Fruit fly (Drosophila melanogaster) whole organism, embryonic: Measurements from ENCODE around the gene BHD.

ENCODE experiments used
- Abd-B ChIP-seq: fragments of 200-800 bp; sonication (Bioruptor generic); optimal IDR thresholded peaks from 2 replicates; lab custom pipeline; 2018; ENCODE audit warnings: missing biosample characterization, mild to moderate bottlenecking, missing genetic modification characterization, moderate library complexity
- BEAF-32 ChIP-seq: fragments of 200-800 bp; sonication (Bioruptor generic); optimal IDR thresholded peaks from 3 replicates; lab custom pipeline; 2017; ENCODE audit warnings: missing biosample characterization, missing genetic modification characterization, mild to moderate bottlenecking, moderate library complexity, missing genetic modification reagents
- CG12219 ChIP-seq: fragments of 200-800 bp; sonication (Bioruptor generic); optimal IDR thresholded peaks from 3 replicates; lab custom pipeline; 2018; ENCODE audit warnings: missing biosample characterization, mild to moderate bottlenecking, missing genetic modification characterization
- CG15011 ChIP-seq: fragments of 200-800 bp; sonication (Bioruptor generic); optimal IDR thresholded peaks from 3 replicates; lab custom pipeline; 2018; ENCODE audit warnings: missing biosample characterization, mild to moderate bottlenecking, missing genetic modification characterization
- CG15073 ChIP-seq: fragments of 200-800 bp; sonication (Bioruptor generic); optimal IDR thresholded peaks from 2 replicates; lab custom pipeline; 2016; ENCODE audit warnings: missing biosample characterization, missing genetic modification characterization
- CG1602 ChIP-seq: fragments of 200-800 bp; sonication (Bioruptor generic); optimal IDR thresholded peaks from 3 replicates; lab custom pipeline; 2016; ENCODE audit warnings: missing biosample characterization, missing genetic modification characterization
- CG2199 ChIP-seq: fragments of 200-800 bp; sonication (Bioruptor generic); IDR thresholded peaks from 3 replicates; pipeline ENCODE4 v1.3.6; 2022; ENCODE audit warnings: missing biosample characterization, missing genetic modification characterization
- CG30020 ChIP-seq: fragments of 200-800 bp; optimal IDR thresholded peaks from 2 replicates; lab custom pipeline; 2019; ENCODE audit warnings: missing biosample characterization, mild to moderate bottlenecking, missing genetic modification characterization, moderate library complexity
- CG31388 ChIP-seq: fragments of 200-800 bp; sonication (Bioruptor generic); optimal IDR thresholded peaks from 2 replicates; lab custom pipeline; 2016; ENCODE audit warnings: missing biosample characterization, missing genetic modification characterization
- CG3407 ChIP-seq: fragments of 200-800 bp; sonication (Bioruptor generic); optimal IDR thresholded peaks from 2 replicates; lab custom pipeline; 2018; ENCODE audit warnings: missing biosample characterization, mild to moderate bottlenecking, missing genetic modification characterization
- CG3847 ChIP-seq: fragments of 200-800 bp; sonication (Bioruptor generic); IDR thresholded peaks from 2 replicates; pipeline ENCODE4 v1.3.6; 2022; ENCODE audit warnings: missing biosample characterization, missing genetic modification characterization
- CG4424 ChIP-seq: fragments of 200-800 bp; sonication (Bioruptor generic); optimal IDR thresholded peaks from 3 replicates; lab custom pipeline; 2016; ENCODE audit warnings: missing biosample characterization, missing genetic modification characterization
- CG4854 ChIP-seq: fragments of 200-800 bp; sonication (Bioruptor generic); optimal IDR thresholded peaks from 2 replicates; lab custom pipeline; 2016; ENCODE audit warnings: missing biosample characterization, missing genetic modification characterization, inconsistent platforms
- CG5245 ChIP-seq: fragments of 200-800 bp; sonication (Bioruptor generic); optimal IDR thresholded peaks from 3 replicates; lab custom pipeline; 2016; ENCODE audit warnings: missing biosample characterization, missing genetic modification characterization
- CG6689 ChIP-seq: fragments of 200-800 bp; sonication (Bioruptor generic); IDR thresholded peaks from 2 replicates; pipeline ENCODE4 v1.3.6; 2022; ENCODE audit warnings: missing biosample characterization, missing genetic modification characterization
- CG7271 ChIP-seq: fragments of 200-800 bp; sonication (Bioruptor generic); optimal IDR thresholded peaks from 2 replicates; lab custom pipeline; 2018; ENCODE audit warnings: missing biosample characterization, mild to moderate bottlenecking, missing genetic modification characterization, moderate library complexity
- CG8388 ChIP-seq: fragments of 200-800 bp; sonication (Bioruptor generic); optimal IDR thresholded peaks from 2 replicates; lab custom pipeline; 2019; ENCODE audit warnings: missing biosample characterization, mild to moderate bottlenecking, missing genetic modification characterization, moderate library complexity
- CG8944 ChIP-seq: fragments of 200-800 bp; sonication (Bioruptor generic); optimal IDR thresholded peaks from 3 replicates; lab custom pipeline; 2016; ENCODE audit warnings: missing biosample characterization, missing genetic modification characterization
- Camta ChIP-seq: fragments of 200-800 bp; sonication (Bioruptor generic); optimal IDR thresholded peaks from 2 replicates; lab custom pipeline; 2016; ENCODE audit warnings: missing biosample characterization, missing genetic modification characterization
- D ChIP-seq, 2 experiments: fragments of 200-800 bp in 1 of 2; fragments of >200 bp in 1 of 2; sonication (Bioruptor generic) in 1 of 2; optimal IDR thresholded peaks; 2 replicates in 1 of 2; 3 replicates in 1 of 2; lab custom pipeline; 2017; ENCODE audit warnings: mild to moderate bottlenecking in 1 of 2, missing biosample characterization in 1 of 2, missing genetic modification characterization in 1 of 2, missing genetic modification reagents in 1 of 2
- Dfd ChIP-seq, 2 experiments: fragments of >200 bp; optimal IDR thresholded peaks; 2 replicates each; lab custom pipeline; 2017; ENCODE audit warnings: missing biosample characterization in 2 of 2, missing genetic modification characterization in 2 of 2
- Dip3 ChIP-seq: fragments of 200-800 bp; sonication (Bioruptor generic); optimal IDR thresholded peaks from 3 replicates; lab custom pipeline; 2016; ENCODE audit warnings: missing biosample characterization, missing genetic modification characterization
- Doc2 ChIP-seq: fragments of 200-800 bp; sonication (Bioruptor generic); IDR thresholded peaks from 2 replicates; pipeline ENCODE4 v1.3.6; 2022; ENCODE audit warnings: missing biosample characterization, missing genetic modification characterization
- HmgD ChIP-seq: fragments of 200-800 bp; sonication (Bioruptor generic); optimal IDR thresholded peaks from 3 replicates; lab custom pipeline; 2016; ENCODE audit warnings: missing biosample characterization, missing genetic modification characterization
- Hmx ChIP-seq: fragments of 200-800 bp; sonication (Bioruptor generic); optimal IDR thresholded peaks from 2 replicates; lab custom pipeline; 2016; ENCODE audit warnings: missing biosample characterization, missing genetic modification characterization
- PHDP ChIP-seq: fragments of 200-800 bp; sonication (Bioruptor generic); optimal IDR thresholded peaks from 3 replicates; lab custom pipeline; 2018; ENCODE audit warnings: missing biosample characterization, mild to moderate bottlenecking, missing genetic modification characterization, moderate library complexity
- Rx ChIP-seq: fragments of 200-800 bp; sonication (Bioruptor generic); IDR thresholded peaks from 2 replicates; pipeline ENCODE4 v1.3.6; 2022; ENCODE audit warnings: missing biosample characterization, missing genetic modification characterization
- Spps ChIP-seq: fragments of 200-800 bp; sonication (Bioruptor generic); optimal IDR thresholded peaks from 2 replicates; lab custom pipeline; 2018; ENCODE audit warnings: missing biosample characterization, mild to moderate bottlenecking, missing genetic modification characterization
- az2 ChIP-seq: fragments of 200-800 bp; sonication (Bioruptor generic); optimal IDR thresholded peaks from 3 replicates; lab custom pipeline; 2016; ENCODE audit warnings: missing biosample characterization, missing genetic modification characterization
- bbx ChIP-seq: fragments of 200-800 bp; sonication (Bioruptor generic); IDR thresholded peaks from 2 replicates; pipeline ENCODE4 v1.3.6; 2022; ENCODE audit warnings: missing biosample characterization, missing genetic modification characterization; ENCODE audit not compliant: partially characterized antibody
- bigmax ChIP-seq: fragments of 200-800 bp; sonication (Bioruptor generic); optimal IDR thresholded peaks from 2 replicates; lab custom pipeline; 2018; ENCODE audit warnings: missing biosample characterization, mild to moderate bottlenecking, missing genetic modification characterization
- br ChIP-seq: fragments of >200 bp; optimal IDR thresholded peaks from 2 replicates; lab custom pipeline; 2017
- cas ChIP-seq: fragments of 200-800 bp; sonication (Bioruptor generic); IDR thresholded peaks from 2 replicates; pipeline ENCODE4 v1.3.6; 2022; ENCODE audit warnings: missing biosample characterization, missing genetic modification characterization
- crp ChIP-seq, 2 experiments: fragments of 200-800 bp; sonication (Bioruptor generic); optimal IDR thresholded peaks; 2 replicates in 1 of 2; 3 replicates in 1 of 2; lab custom pipeline; 2017; ENCODE audit warnings: missing biosample characterization in 2 of 2, missing genetic modification characterization in 2 of 2, mild to moderate bottlenecking in 1 of 2, moderate library complexity in 1 of 2
- dysf ChIP-seq: fragments of 200-800 bp; sonication (Bioruptor generic); IDR thresholded peaks from 3 replicates; pipeline ENCODE4 v1.3.6; 2022; ENCODE audit warnings: missing biosample characterization, missing genetic modification characterization
- en ChIP-seq: fragments of 200-800 bp; sonication (Bioruptor generic); optimal IDR thresholded peaks from 2 replicates; lab custom pipeline; 2016; ENCODE audit warnings: missing biosample characterization, missing genetic modification characterization
- eve ChIP-seq, 2 experiments: fragments of >200 bp; optimal IDR thresholded peaks; 2 replicates each; lab custom pipeline; 2017; ENCODE audit warnings: missing biosample characterization in 2 of 2, missing genetic modification characterization in 2 of 2
- fd96Cb ChIP-seq: fragments of 200-800 bp; sonication (Bioruptor generic); optimal IDR thresholded peaks from 2 replicates; lab custom pipeline; 2018; ENCODE audit warnings: missing biosample characterization, mild to moderate bottlenecking, missing genetic modification characterization, moderate library complexity
- gcm2 ChIP-seq: fragments of 200-800 bp; sonication (Bioruptor generic); optimal IDR thresholded peaks from 2 replicates; lab custom pipeline; 2016; ENCODE audit warnings: missing biosample characterization, missing genetic modification characterization
- ind ChIP-seq: fragments of 200-800 bp; sonication (Bioruptor generic); optimal IDR thresholded peaks from 3 replicates; lab custom pipeline; 2016; ENCODE audit warnings: missing biosample characterization, missing genetic modification characterization
- luna ChIP-seq: fragments of 200-800 bp; sonication (Bioruptor generic); optimal IDR thresholded peaks from 2 replicates; lab custom pipeline; 2016; ENCODE audit warnings: missing biosample characterization, missing genetic modification characterization
- mam ChIP-seq: fragments of 200-800 bp; sonication (Bioruptor generic); optimal IDR thresholded peaks from 3 replicates; lab custom pipeline; 2016; ENCODE audit warnings: missing biosample characterization, missing genetic modification characterization
- nerfin-1 ChIP-seq: fragments of 200-800 bp; sonication (Bioruptor generic); optimal IDR thresholded peaks from 3 replicates; lab custom pipeline; 2019; ENCODE audit warnings: missing biosample characterization, mild to moderate bottlenecking, missing genetic modification characterization, moderate library complexity
- nmo ChIP-seq: fragments of 200-800 bp; sonication (Bioruptor generic); optimal IDR thresholded peaks from 2 replicates; lab custom pipeline; 2018; ENCODE audit warnings: missing biosample characterization, mild to moderate bottlenecking, missing genetic modification characterization, moderate library complexity
- nom ChIP-seq: fragments of 200-800 bp; sonication (Bioruptor generic); optimal IDR thresholded peaks from 2 replicates; lab custom pipeline; 2017; ENCODE audit warnings: missing biosample characterization, missing genetic modification characterization, mild to moderate bottlenecking, moderate library complexity, missing genetic modification reagents
- onecut ChIP-seq: fragments of 200-800 bp; sonication (Bioruptor generic); IDR thresholded peaks from 2 replicates; pipeline ENCODE4 v1.3.6; 2022; ENCODE audit warnings: missing biosample characterization, missing genetic modification characterization
- pum ChIP-seq: fragments of 200-800 bp; sonication (Bioruptor generic); optimal IDR thresholded peaks from 2 replicates; lab custom pipeline; 2016; ENCODE audit warnings: missing biosample characterization, missing genetic modification characterization
- ranshi ChIP-seq: fragments of 200-800 bp; sonication (Bioruptor generic); IDR thresholded peaks from 2 replicates; pipeline ENCODE4 v1.3.6; 2022; ENCODE audit warnings: missing biosample characterization, missing genetic modification characterization
- sd ChIP-seq: fragments of 200-800 bp; sonication (Bioruptor generic); optimal IDR thresholded peaks from 3 replicates; lab custom pipeline; 2018; ENCODE audit warnings: missing biosample characterization, mild to moderate bottlenecking, missing genetic modification characterization, moderate library complexity
- slou ChIP-seq: fragments of 200-800 bp; sonication (Bioruptor generic); optimal IDR thresholded peaks from 3 replicates; lab custom pipeline; 2016; ENCODE audit warnings: missing biosample characterization, missing genetic modification characterization
- sna ChIP-seq: fragments of 200-800 bp; sonication (Bioruptor generic); IDR thresholded peaks from 2 replicates; pipeline ENCODE4 v1.3.6; 2022; ENCODE audit warnings: missing biosample characterization, missing genetic modification characterization; ENCODE audit not compliant: partially characterized antibody
- vvl ChIP-seq: fragments of 200-800 bp; sonication (Bioruptor generic); IDR thresholded peaks from 2 replicates; pipeline ENCODE4 v1.3.6; 2022; ENCODE audit warnings: missing biosample characterization, missing genetic modification characterization

Gene BHD

dm6 chr3L:7262471-7262870, 24.1 kb downstream of the BHD start (continued):
- TF ChIP-seq pum (GFP tag; lab: Kevin White, UChicago) (no peak), vvl (no peak), HmgD (GFP tag; lab: Kevin White, UChicago) (no peak), Dip3 (GFP tag; lab: Kevin White, UChicago) (no peak), CG4424 (GFP tag; lab: Kevin White, UChicago) (peak; percentile 12), CG8944 (GFP tag; lab: Kevin White, UChicago) (no peak), Abd-B (GFP tag; lab: Kevin White, UChicago) (peak; percentile 15), onecut (GFP tag; lab: Robert Waterston, UW) (no peak), cas (GFP tag; lab: Robert Waterston, UW) (no peak), bbx (GFP tag; lab: Robert Waterston, UW) (no peak), dysf (GFP tag; lab: Robert Waterston, UW) (peak; percentile 51; the same call in 2 of the 3 replicates), mam (no peak), CG31388 (GFP tag; lab: Kevin White, UChicago) (no peak), Rx (GFP tag; lab: Robert Waterston, UW) (no peak; the same call in 1 of the 2 replicates), Camta (GFP tag; lab: Kevin White, UChicago) (no peak), CG8388 (GFP tag; lab: Kevin White, UChicago) (no peak), BEAF-32 (GFP tag; lab: Kevin White, UChicago) (no peak), az2 (GFP tag; lab: Kevin White, UChicago) (no peak), CG6689 (GFP tag; lab: Robert Waterston, UW) (0 out of 2 replicates have a peak, but pooled peaks have one; percentile 17), CG5245 (no peak), Spps (no peak), Doc2 (GFP tag; lab: Robert Waterston, UW) (no peak), bigmax (GFP tag; lab: Kevin White, UChicago) (no peak), ranshi (GFP tag; lab: Robert Waterston, UW) (no peak), CG3407 (GFP tag; lab: Kevin White, UChicago) (no peak), CG30020 (no peak), eve (GFP tag; optimal IDR thresholded peaks at IDR 0.05; lab: Kevin White, UChicago) (no peak), nerfin-1 (tag; lab: Kevin White, UChicago) (peak; percentile 27), Hmx (no peak), CG15011 (GFP tag; lab: Kevin White, UChicago) (peak; percentile 12), sd (tag; lab: Kevin White, UChicago) (no peak), sna (GFP tag; lab: Robert Waterston, UW) (no peak), CG1602 (GFP tag; lab: Kevin White, UChicago) (no peak), gcm2 (GFP tag; lab: Kevin White, UChicago) (no peak), nom (GFP tag; lab: Kevin White, UChicago) (no peak), CG15073 (no peak), CG4854 (GFP tag; lab: Kevin White, UChicago) (no peak), br (lab: Kevin White, UChicago) (no peak), slou (GFP tag; lab: Kevin White, UChicago) (no peak), nmo (peak; percentile 31), fd96Cb (tag; lab: Kevin White, UChicago) (peak; percentile 42), PHDP (tag; lab: Kevin White, UChicago) (no peak), CG2199 (GFP tag; lab: Robert Waterston, UW) (no peak), Dfd (GFP tag; optimal IDR thresholded peaks at IDR 0.05; lab: Kevin White, UChicago) (no peak), CG7271 (tag; lab: Kevin White, UChicago) (no peak), ind (peak; percentile 17), CG12219 (no peak), crp (GFP tag; optimal IDR thresholded peaks at IDR 0.05; lab: Kevin White, UChicago) (no peak), D (optimal IDR thresholded peaks at IDR 0.05; lab: Kevin White, UChicago) (no peak), D (GFP tag; optimal IDR thresholded peaks at IDR 0.05; lab: Kevin White, UChicago) (no peak), CG3847 (0 out of 2 replicates have a peak, but pooled peaks have one; percentile 15), luna (GFP tag; lab: Kevin White, UChicago) (no peak), en (no peak)
